Worm (Caenorhabditis elegans) whole organism, L4 larva: ENCODE measurements around the gene srh-251.

Experiments
- R02D3.7 ChIP-seq: fragments of 150-350 bp; sonication (generic microtip); optimal IDR thresholded peaks from 3 replicates; lab custom pipeline; 2014; ENCODE audit warnings: missing biosample characterization, missing genetic modification characterization
- T26A8.4 ChIP-seq: fragments of 200-800 bp; sonication (Bioruptor generic); IDR thresholded peaks from 2 replicates; pipeline ENCODE4 v1.3.6; 2022; ENCODE audit warnings: missing genetic modification characterization, missing compliant biosample characterization
- Y105C5A.15 ChIP-seq: fragments of 200-800 bp; sonication (Bioruptor generic); IDR thresholded peaks from 2 replicates; pipeline ENCODE4 v1.3.6; 2022; ENCODE audit warnings: missing genetic modification characterization, missing compliant biosample characterization
- Y48G9A.11 ChIP-seq: fragments of 200-800 bp; sonication (Bioruptor generic); IDR thresholded peaks from 2 replicates; pipeline ENCODE4 v1.3.6; 2022; ENCODE audit warnings: missing genetic modification reagents, missing genetic modification characterization, missing compliant biosample characterization
- ZK337.2 ChIP-seq: fragments of 200-800 bp; sonication (Bioruptor generic); IDR thresholded peaks from 2 replicates; pipeline ENCODE4 v1.3.6; 2022; ENCODE audit warnings: missing genetic modification reagents, missing genetic modification characterization, missing compliant biosample characterization
- aly-2 ChIP-seq: sonication (generic microtip); optimal IDR thresholded peaks from 2 replicates; lab custom pipeline; 2018; ENCODE audit warnings: missing biosample characterization, missing genetic modification characterization
- attf-4 ChIP-seq: sonication (generic microtip); optimal IDR thresholded peaks from 3 replicates; lab custom pipeline; 2017; ENCODE audit warnings: missing biosample characterization, missing genetic modification characterization
- cey-2 ChIP-seq: sonication (generic microtip); optimal IDR thresholded peaks from 3 replicates; lab custom pipeline; 2017; ENCODE audit warnings: missing genetic modification characterization, mild to moderate bottlenecking, missing compliant biosample characterization, antibody characterized with exemption, borderline replicate concordance; ENCODE audit not compliant: insufficient read depth
- daf-16 ChIP-seq, 3 experiments: sonication (generic microtip); optimal IDR thresholded peaks; 2 replicates each; lab custom pipeline; 2016 to 2017; ENCODE audit warnings: missing genetic modification characterization in 3 of 3, missing genetic modification reagents in 3 of 3, mild to moderate bottlenecking in 2 of 3, missing compliant biosample characterization in 2 of 3, missing biosample characterization in 1 of 3, moderate library complexity in 1 of 3
- dmd-6 ChIP-seq: fragments of 200-800 bp; sonication (Bioruptor generic); IDR thresholded peaks from 2 replicates; pipeline ENCODE4 v1.3.6; 2022; ENCODE audit warnings: missing genetic modification reagents, missing genetic modification characterization, missing compliant biosample characterization
- fkh-10 ChIP-seq: fragments of 150-350 bp; optimal IDR thresholded peaks from 2 replicates; lab custom pipeline; 2014; ENCODE audit warnings: missing biosample characterization, missing genetic modification reagents, missing genetic modification characterization
- fos-1 ChIP-seq: fragments of 150-350 bp; optimal IDR thresholded peaks from 2 replicates; lab custom pipeline; 2014; ENCODE audit warnings: missing biosample characterization, missing genetic modification characterization
- gei-8 ChIP-seq: fragments of 200-800 bp; sonication (Bioruptor generic); optimal IDR thresholded peaks from 2 replicates; lab custom pipeline; 2018; ENCODE audit warnings: mild to moderate bottlenecking, missing genetic modification characterization, missing compliant biosample characterization
- hlh-11 ChIP-seq: fragments of 200-800 bp; sonication (Bioruptor generic); optimal IDR thresholded peaks from 2 replicates; lab custom pipeline; 2018; ENCODE audit warnings: mild to moderate bottlenecking, missing genetic modification characterization, missing compliant biosample characterization
- hlh-30 ChIP-seq: sonication (generic microtip); optimal IDR thresholded peaks from 2 replicates; lab custom pipeline; 2017; ENCODE audit warnings: antibody characterized with exemption, mild to moderate bottlenecking, missing genetic modification characterization, missing compliant biosample characterization; ENCODE audit not compliant: insufficient read depth
- lin-38 ChIP-seq: fragments of 200-800 bp; sonication (Bioruptor generic); IDR thresholded peaks from 2 replicates; pipeline ENCODE4 v1.3.6; 2022; ENCODE audit warnings: missing genetic modification reagents, missing genetic modification characterization, missing compliant biosample characterization
- lin-39 ChIP-seq: fragments of 150-350 bp; optimal IDR thresholded peaks from 2 replicates; lab custom pipeline; 2014; ENCODE audit warnings: missing biosample characterization, missing genetic modification reagents, missing genetic modification characterization
- lir-3 ChIP-seq: sonication (generic microtip); optimal IDR thresholded peaks from 2 replicates; lab custom pipeline; 2016; ENCODE audit warnings: mild to moderate bottlenecking, missing genetic modification characterization, missing compliant biosample characterization
- lsy-2 ChIP-seq, 2 experiments: fragments of 150-350 bp in 1 of 2; sonication (generic microtip) in 1 of 2; optimal IDR thresholded peaks; 2 replicates each; lab custom pipeline; 2014 to 2017; ENCODE audit warnings: missing biosample characterization in 2 of 2, missing genetic modification characterization in 2 of 2
- mdt-29 ChIP-seq: fragments of 200-800 bp; sonication (Bioruptor generic); IDR thresholded peaks from 2 replicates; pipeline ENCODE4 v1.3.6; 2022; ENCODE audit warnings: missing genetic modification reagents, missing genetic modification characterization, missing compliant biosample characterization
- nhr-10 ChIP-seq: fragments of 150-350 bp; optimal IDR thresholded peaks from 2 replicates; lab custom pipeline; 2014; ENCODE audit warnings: missing biosample characterization, missing genetic modification characterization
- nhr-11 ChIP-seq: fragments of 150-350 bp; optimal IDR thresholded peaks from 2 replicates; lab custom pipeline; 2014; ENCODE audit warnings: missing biosample characterization, missing genetic modification characterization
- nhr-25 ChIP-seq: sonication (generic microtip); optimal IDR thresholded peaks from 2 replicates; lab custom pipeline; 2017; ENCODE audit warnings: missing genetic modification characterization, mild to moderate bottlenecking, missing compliant biosample characterization, antibody characterized with exemption, moderate library complexity, borderline replicate concordance; ENCODE audit not compliant: insufficient read depth
- nhr-41 ChIP-seq: fragments of 200-800 bp; sonication (Bioruptor generic); IDR thresholded peaks from 2 replicates; pipeline ENCODE4 v1.3.6; 2022; ENCODE audit warnings: missing genetic modification reagents, missing genetic modification characterization, missing compliant biosample characterization
- nhr-77 ChIP-seq: fragments of 150-350 bp; optimal IDR thresholded peaks from 2 replicates; lab custom pipeline; 2014; ENCODE audit warnings: missing biosample characterization, missing genetic modification characterization
- saeg-2 ChIP-seq: fragments of 200-800 bp; sonication (Bioruptor generic); IDR thresholded peaks from 2 replicates; pipeline ENCODE4 v1.3.6; 2022; ENCODE audit warnings: missing genetic modification reagents, missing genetic modification characterization, missing compliant biosample characterization
- skn-1 ChIP-seq: fragments of 150-350 bp; optimal IDR thresholded peaks from 2 replicates; lab custom pipeline; 2014; ENCODE audit warnings: missing biosample characterization, missing genetic modification characterization
- snpc-4 ChIP-seq: fragments of 150-350 bp; optimal IDR thresholded peaks from 2 replicates; lab custom pipeline; 2014; ENCODE audit warnings: missing biosample characterization, missing genetic modification characterization
- tag-97 ChIP-seq: fragments of 200-800 bp; sonication (Bioruptor generic); IDR thresholded peaks from 2 replicates; pipeline ENCODE4 v1.3.6; 2022; ENCODE audit warnings: missing genetic modification characterization, missing compliant biosample characterization
- unc-130 ChIP-seq: sonication (generic microtip); optimal IDR thresholded peaks from 2 replicates; lab custom pipeline; 2016; ENCODE audit warnings: missing genetic modification reagents, missing genetic modification characterization, missing compliant biosample characterization
- unc-39 ChIP-seq: sonication (generic microtip); optimal IDR thresholded peaks from 2 replicates; lab custom pipeline; 2017; ENCODE audit warnings: missing biosample characterization, missing genetic modification characterization
- zag-1 ChIP-seq: fragments of 150-350 bp; optimal IDR thresholded peaks from 2 replicates; lab custom pipeline; 2014; ENCODE audit warnings: missing biosample characterization, missing genetic modification characterization
- ztf-7 ChIP-seq: fragments of 150-350 bp; optimal IDR thresholded peaks from 2 replicates; lab custom pipeline; 2014; ENCODE audit warnings: missing biosample characterization, missing genetic modification characterization

The srh-251 gene

DNA sequence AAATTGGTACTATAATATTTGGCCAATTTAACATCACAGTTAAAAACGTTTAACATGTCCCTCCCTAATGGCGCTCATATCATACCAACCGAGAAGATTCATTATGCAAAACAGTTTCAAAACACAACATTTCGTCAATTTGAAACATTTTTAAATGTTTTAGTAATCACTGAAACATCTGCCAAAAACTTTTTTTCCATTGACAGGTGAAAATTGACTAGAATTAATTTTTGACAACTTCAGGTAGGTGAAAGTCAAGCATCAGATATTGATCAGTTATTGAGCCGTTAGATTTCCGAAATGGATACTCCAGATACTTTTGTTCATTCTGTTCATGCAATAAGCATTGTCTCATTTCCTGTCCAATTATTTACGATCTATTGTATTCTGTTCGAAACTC lies 27.2 kb upstream of the srh-251 start, which contains the start of gene srh-257 (continued):
- no peak for TF ChIP-seq daf-16 (GFP tag; optimal IDR thresholded peaks at IDR 0.05; lab: Kevin White, UChicago)
- no peak for TF ChIP-seq daf-16 (tag; optimal IDR thresholded peaks at IDR 0.05; lab: Kevin White, UChicago)
- TF ChIP-seq saeg-2 (GFP tag; lab: Robert Waterston, UW), result no peak
- no peak for TF ChIP-seq T26A8.4 (GFP tag; lab: Robert Waterston, UW)

- no peak for TF ChIP-seq mdt-29 (GFP tag; lab: Robert Waterston, UW)
- TF ChIP-seq lsy-2 (tag; optimal IDR thresholded peaks at IDR 0.05; lab: Kevin White, UChicago), result no peak
- no peak for TF ChIP-seq nhr-10 (tag; lab: Kevin White, UChicago)
- no peak for TF ChIP-seq fos-1
- no peak for TF ChIP-seq R02D3.7 (tag; lab: Kevin White, UChicago)
- no peak for TF ChIP-seq tag-97 (GFP tag; lab: Robert Waterston, UW)
- no peak for TF ChIP-seq hlh-11 (tag; lab: Kevin White, UChicago)
- no peak for TF ChIP-seq cey-2 (tag; lab: Kevin White, UChicago)
- no peak for TF ChIP-seq nhr-25
- TF ChIP-seq, all 104 proteins: peak for 0
Measured at ce11 chrV:15404859-15405258, 25.1 kb upstream of the srh-251 start, which contains the start of gene srh-258. Gene srh-258, plus strand, starts transcription at chrV:15405159.

- TF ChIP-seq daf-16 (GFP tag; optimal IDR thresholded peaks at IDR 0.05; lab: Kevin White, UChicago) (no peak), daf-16 (tag; optimal IDR thresholded peaks at IDR 0.05; lab: Kevin White, UChicago) (peak; percentile 93), ZK337.2 (no peak)
Measured at ce11 chrV:15401856-15402314, 22.2 kb upstream of the srh-251 start, which contains the start of gene fbxa-135. Gene fbxa-135, plus strand, starts transcription at chrV:15402264.

DNA sequence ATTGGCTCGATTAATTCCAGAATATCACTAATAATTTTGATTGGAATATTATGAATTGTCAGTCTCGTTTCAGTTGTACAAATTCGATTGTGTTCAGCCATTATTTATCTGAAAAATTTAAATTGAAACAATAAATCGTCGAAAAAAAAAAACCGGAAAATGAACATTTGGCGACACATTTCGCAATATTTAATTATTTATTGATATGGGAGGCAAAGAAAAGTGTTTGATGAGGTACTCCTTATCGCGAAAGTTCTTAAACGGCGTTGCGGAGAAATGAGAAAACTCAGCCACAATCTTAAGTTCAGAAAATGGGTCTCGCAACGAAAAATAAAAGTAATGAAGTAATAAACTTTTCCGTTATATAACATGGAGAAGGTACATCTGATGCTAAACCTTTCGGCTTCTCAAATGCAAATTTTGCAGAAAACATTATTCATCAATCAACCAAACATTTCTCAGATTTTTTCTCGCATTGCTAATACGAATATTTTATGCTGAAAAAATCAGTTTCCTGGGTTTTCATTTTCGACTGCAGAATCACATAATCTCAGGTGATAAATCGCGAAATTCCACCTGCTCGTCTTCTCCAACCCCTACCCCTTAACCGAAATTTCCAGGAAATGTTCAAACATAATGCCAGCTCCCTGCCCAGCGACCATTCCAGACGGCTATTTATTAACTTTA lies 20.1 kb upstream of the srh-251 start, which contains the start of the genes T06E6.15 and sri-7:
T06E6.15 (minus strand) TSS at position 101 of the 687 bp plus-strand sequence.
sri-7 (plus strand) TSS at position 637 of the 687 bp plus-strand sequence.
- TF ChIP-seq Y48G9A.11 (no peak), nhr-41 (no peak)
- TF ChIP-seq, all 104 proteins: peak for 0

- TF ChIP-seq gei-8 (GFP tag; lab: Kevin White, UChicago), result no peak
- no peak for TF ChIP-seq attf-4
- no peak for TF ChIP-seq snpc-4 (tag; lab: Kevin White, UChicago)
- TF ChIP-seq skn-1, result no peak
- TF ChIP-seq Y48G9A.11, result no peak
Measured at ce11 chrV:15398728-15399127, 19.0 kb upstream of the srh-251 start, which contains the start of gene fbxa-199. Gene fbxa-199, minus strand, starts transcription at chrV:15398828.

DNA sequence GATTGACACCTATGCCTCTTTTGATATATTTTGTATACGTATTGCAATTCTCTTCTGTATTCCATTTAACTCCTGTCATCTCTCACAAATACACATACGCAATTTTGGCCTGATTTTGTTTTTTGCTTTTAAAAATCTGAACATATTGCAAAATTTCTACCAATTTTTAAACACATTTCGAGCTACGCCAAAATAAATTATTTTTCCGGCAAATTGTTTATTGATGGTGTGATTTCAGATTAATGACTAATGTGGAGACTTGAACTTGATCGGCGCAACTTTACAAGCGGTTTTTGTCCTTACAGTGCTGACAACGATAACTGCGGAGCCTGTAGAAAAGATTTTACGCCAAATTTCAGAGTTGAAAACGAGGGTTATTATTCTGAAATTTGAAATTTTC lies 17.4 kb upstream of the srh-251 start:
- TF ChIP-seq unc-130 (GFP tag; lab: Kevin White, UChicago), result no peak
- TF ChIP-seq, all 104 proteins: peak for 0

ce11 chrV:15395347-15395746 lies 15.6 kb upstream of the srh-251 start, which contains the start of gene cyb-3:
Gene cyb-3, plus strand, starts transcription at chrV:15395696.
- TF ChIP-seq zag-1 (tag; lab: Kevin White, UChicago) (no peak), nhr-77 (no peak), unc-130 (GFP tag; lab: Kevin White, UChicago) (peak; percentile 30), lir-3 (tag; lab: Kevin White, UChicago) (no peak), nhr-25 (no peak), Y48G9A.11 (0 out of 2 replicates have a peak, but pooled peaks have one; percentile 32), Y105C5A.15 (no peak), ztf-7 (tag; lab: Kevin White, UChicago) (no peak), lin-39 (tag; lab: Kevin White, UChicago) (no peak), nhr-11 (tag; lab: Kevin White, UChicago) (no peak), unc-39 (tag; lab: Kevin White, UChicago) (no peak), hlh-30 (tag; lab: Kevin White, UChicago) (no peak), fkh-10 (GFP tag; lab: Kevin White, UChicago) (no peak), lin-38 (GFP tag; lab: Robert Waterston, UW) (peak; percentile 90), dmd-6 (GFP tag; lab: Robert Waterston, UW) (no peak), aly-2 (tag; lab: Kevin White, UChicago) (no peak)
